Fruit fly (Drosophila melanogaster) whole organism, embryonic: Measurements from ENCODE around the gene CG5515.

Source experiments
- Blimp-1 ChIP-seq: fragments of 200-800 bp; sonication (Bioruptor generic); optimal IDR thresholded peaks from 3 replicates; lab custom pipeline; 2018; ENCODE audit warnings: missing biosample characterization, missing genetic modification characterization, mild to moderate bottlenecking, moderate library complexity, missing genetic modification reagents
- CG10565 ChIP-seq: fragments of 200-800 bp; sonication (Bioruptor generic); optimal IDR thresholded peaks from 3 replicates; lab custom pipeline; 2016; ENCODE audit warnings: missing biosample characterization, mild to moderate bottlenecking, missing genetic modification characterization
- CG11398 ChIP-seq: fragments of 200-800 bp; sonication (Bioruptor generic); optimal IDR thresholded peaks from 2 replicates; lab custom pipeline; 2016; ENCODE audit warnings: missing biosample characterization, missing genetic modification characterization
- CG12769 ChIP-seq: fragments of 200-800 bp; sonication (Bioruptor generic); optimal IDR thresholded peaks from 2 replicates; lab custom pipeline; 2019; ENCODE audit warnings: missing biosample characterization, mild to moderate bottlenecking, missing genetic modification characterization, moderate library complexity
- CG13123 ChIP-seq: fragments of 200-800 bp; sonication (Bioruptor generic); optimal IDR thresholded peaks from 2 replicates; lab custom pipeline; 2016; ENCODE audit warnings: missing biosample characterization, missing genetic modification characterization
- CG13287 ChIP-seq: fragments of 200-800 bp; sonication (Bioruptor generic); IDR thresholded peaks from 2 replicates; pipeline ENCODE4 v1.3.6; 2022; ENCODE audit warnings: missing biosample characterization, missing genetic modification characterization; ENCODE audit not compliant: partially characterized antibody
- CG13296 ChIP-seq: fragments of 200-800 bp; sonication (Bioruptor generic); optimal IDR thresholded peaks from 3 replicates; lab custom pipeline; 2018; ENCODE audit warnings: missing biosample characterization, mild to moderate bottlenecking, missing genetic modification characterization
- CG15011 ChIP-seq: fragments of 200-800 bp; sonication (Bioruptor generic); optimal IDR thresholded peaks from 3 replicates; lab custom pipeline; 2018; ENCODE audit warnings: missing biosample characterization, mild to moderate bottlenecking, missing genetic modification characterization
- CG1529 ChIP-seq: fragments of 200-800 bp; sonication (Bioruptor generic); optimal IDR thresholded peaks from 3 replicates; lab custom pipeline; 2018; ENCODE audit warnings: missing biosample characterization, missing genetic modification characterization
- CG1602 ChIP-seq: fragments of 200-800 bp; sonication (Bioruptor generic); optimal IDR thresholded peaks from 3 replicates; lab custom pipeline; 2016; ENCODE audit warnings: missing biosample characterization, missing genetic modification characterization
- CG2202 ChIP-seq: fragments of 200-800 bp; sonication (Bioruptor generic); optimal IDR thresholded peaks from 2 replicates; lab custom pipeline; 2018; ENCODE audit warnings: missing biosample characterization, mild to moderate bottlenecking, missing genetic modification characterization
- CG2875 ChIP-seq: fragments of 200-800 bp; sonication (Bioruptor generic); optimal IDR thresholded peaks from 2 replicates; lab custom pipeline; 2017; ENCODE audit warnings: missing biosample characterization, mild to moderate bottlenecking, missing genetic modification characterization, missing genetic modification reagents
- CG32772 ChIP-seq: fragments of 200-800 bp; sonication (Bioruptor generic); IDR thresholded peaks from 2 replicates; pipeline ENCODE4 v1.3.6; 2022; ENCODE audit warnings: missing biosample characterization, missing genetic modification characterization
- CG3995 ChIP-seq: fragments of 200-800 bp; sonication (Bioruptor generic); optimal IDR thresholded peaks from 3 replicates; lab custom pipeline; 2016; ENCODE audit warnings: missing biosample characterization, missing genetic modification characterization
- CG8290 ChIP-seq, 3 experiments: fragments of 200-800 bp; sonication (Bioruptor generic); optimal IDR thresholded peaks; 2 replicates each; lab custom pipeline; 2016 to 2019; ENCODE audit warnings: missing biosample characterization in 3 of 3, missing genetic modification characterization in 3 of 3, mild to moderate bottlenecking in 2 of 3, moderate library complexity in 1 of 3
- CG8388 ChIP-seq: fragments of 200-800 bp; sonication (Bioruptor generic); optimal IDR thresholded peaks from 2 replicates; lab custom pipeline; 2019; ENCODE audit warnings: missing biosample characterization, mild to moderate bottlenecking, missing genetic modification characterization, moderate library complexity
- Dll ChIP-seq: fragments of 200-800 bp; sonication (Bioruptor generic); IDR thresholded peaks from 4 replicates; pipeline ENCODE4 v1.3.6; 2022; ENCODE audit warnings: missing biosample characterization, missing genetic modification characterization; ENCODE audit not compliant: partially characterized antibody
- Doc2 ChIP-seq: fragments of 200-800 bp; sonication (Bioruptor generic); IDR thresholded peaks from 2 replicates; pipeline ENCODE4 v1.3.6; 2022; ENCODE audit warnings: missing biosample characterization, missing genetic modification characterization
- HLH4C ChIP-seq: fragments of 200-800 bp; sonication (Bioruptor generic); IDR thresholded peaks from 3 replicates; pipeline ENCODE4 v1.3.6; 2022; ENCODE audit warnings: missing biosample characterization, missing genetic modification characterization; ENCODE audit not compliant: partially characterized antibody
- HmgZ ChIP-seq: fragments of 200-800 bp; sonication (Bioruptor generic); optimal IDR thresholded peaks from 2 replicates; lab custom pipeline; 2018; ENCODE audit warnings: missing biosample characterization, mild to moderate bottlenecking, missing genetic modification characterization
- Meics ChIP-seq: fragments of 200-800 bp; sonication (Bioruptor generic); optimal IDR thresholded peaks from 2 replicates; lab custom pipeline; 2017; ENCODE audit warnings: missing biosample characterization, mild to moderate bottlenecking, missing genetic modification characterization
- Nf-YC ChIP-seq: fragments of 200-800 bp; optimal IDR thresholded peaks from 3 replicates; lab custom pipeline; 2019; ENCODE audit warnings: missing biosample characterization, mild to moderate bottlenecking, missing genetic modification characterization, moderate library complexity
- NfI ChIP-seq: fragments of 200-800 bp; sonication (Bioruptor generic); optimal IDR thresholded peaks from 3 replicates; lab custom pipeline; 2018; ENCODE audit warnings: missing biosample characterization, mild to moderate bottlenecking, missing genetic modification characterization, moderate library complexity
- Optix ChIP-seq: fragments of 200-800 bp; sonication (Bioruptor generic); IDR thresholded peaks from 3 replicates; pipeline ENCODE4 v1.3.6; 2022; ENCODE audit warnings: missing biosample characterization, missing genetic modification characterization
- Rx ChIP-seq: fragments of 200-800 bp; sonication (Bioruptor generic); IDR thresholded peaks from 2 replicates; pipeline ENCODE4 v1.3.6; 2022; ENCODE audit warnings: missing biosample characterization, missing genetic modification characterization
- Stat92E ChIP-seq, 3 experiments: fragments of >200 bp in 2 of 3; fragments of 200-800 bp in 1 of 3; sonication (Bioruptor generic) in 1 of 3; optimal IDR thresholded peaks; 2 replicates each; lab custom pipeline; 2017 to 2019; ENCODE audit warnings: missing biosample characterization in 3 of 3, missing genetic modification characterization in 3 of 3, mild to moderate bottlenecking in 1 of 3, moderate library complexity in 1 of 3
- Trl ChIP-seq, 3 experiments: fragments of >200 bp in 2 of 3; fragments of 200-800 bp in 1 of 3; sonication (Bioruptor generic) in 1 of 3; optimal IDR thresholded peaks; 2 replicates in 1 of 3; 3 replicates in 2 of 3; lab custom pipeline; 2016 to 2017; ENCODE audit warnings: missing biosample characterization in 1 of 3, missing genetic modification characterization in 1 of 3
- ase ChIP-seq: fragments of 200-800 bp; sonication (Bioruptor generic); IDR thresholded peaks from 3 replicates; pipeline ENCODE4 v1.3.6; 2022; ENCODE audit warnings: missing biosample characterization, missing genetic modification characterization
- ash1 ChIP-seq: fragments of 200-800 bp; sonication (Bioruptor generic); optimal IDR thresholded peaks from 2 replicates; lab custom pipeline; 2018; ENCODE audit warnings: missing biosample characterization, mild to moderate bottlenecking, missing genetic modification characterization
- cad ChIP-seq: fragments of >200 bp; optimal IDR thresholded peaks from 2 replicates; lab custom pipeline; 2017; ENCODE audit warnings: missing biosample characterization, missing genetic modification characterization
- dpn ChIP-seq, 2 experiments: fragments of 200-800 bp; sonication (Bioruptor generic); optimal IDR thresholded peaks; 3 replicates each; lab custom pipeline; 2016; ENCODE audit warnings: missing biosample characterization in 2 of 2, missing genetic modification characterization in 2 of 2
- esg ChIP-seq: fragments of 200-800 bp; sonication (Bioruptor generic); conservative IDR thresholded peaks from 2 replicates; pipeline ENCODE4 v1.3.6; 2022; ENCODE audit warnings: missing biosample characterization, missing genetic modification characterization
- fd102C ChIP-seq: fragments of 200-800 bp; sonication (Bioruptor generic); optimal IDR thresholded peaks from 2 replicates; lab custom pipeline; 2018; ENCODE audit warnings: missing biosample characterization, mild to moderate bottlenecking, missing genetic modification characterization, moderate library complexity
- fd3F ChIP-seq: fragments of 200-800 bp; sonication (Bioruptor generic); optimal IDR thresholded peaks from 2 replicates; lab custom pipeline; 2018; ENCODE audit warnings: missing biosample characterization, mild to moderate bottlenecking, missing genetic modification characterization, moderate library complexity
- gcm2 ChIP-seq: fragments of 200-800 bp; sonication (Bioruptor generic); optimal IDR thresholded peaks from 2 replicates; lab custom pipeline; 2016; ENCODE audit warnings: missing biosample characterization, missing genetic modification characterization
- gfzf ChIP-seq: fragments of 200-800 bp; sonication (Bioruptor generic); optimal IDR thresholded peaks from 2 replicates; lab custom pipeline; 2016; ENCODE audit warnings: missing biosample characterization, mild to moderate bottlenecking, missing genetic modification characterization, moderate library complexity
- ham ChIP-seq: fragments of 200-800 bp; sonication (Bioruptor generic); IDR thresholded peaks from 2 replicates; pipeline ENCODE4 v1.3.6; 2022; ENCODE audit warnings: missing biosample characterization, missing genetic modification characterization
- jigr1 ChIP-seq: fragments of 200-800 bp; sonication (Bioruptor generic); IDR thresholded peaks from 3 replicates; pipeline ENCODE4 v1.3.6; 2022; ENCODE audit warnings: missing biosample characterization, missing genetic modification characterization
- mirr ChIP-seq: fragments of 200-800 bp; sonication (Bioruptor generic); optimal IDR thresholded peaks from 3 replicates; lab custom pipeline; 2018; ENCODE audit warnings: missing biosample characterization, mild to moderate bottlenecking, missing genetic modification characterization
- onecut ChIP-seq: fragments of 200-800 bp; sonication (Bioruptor generic); IDR thresholded peaks from 2 replicates; pipeline ENCODE4 v1.3.6; 2022; ENCODE audit warnings: missing biosample characterization, missing genetic modification characterization
- pita ChIP-seq: fragments of 200-800 bp; sonication (Bioruptor generic); optimal IDR thresholded peaks from 2 replicates; lab custom pipeline; 2017; ENCODE audit warnings: missing biosample characterization, mild to moderate bottlenecking, missing genetic modification characterization
- pros ChIP-seq: fragments of 200-800 bp; sonication (Bioruptor generic); optimal IDR thresholded peaks from 3 replicates; lab custom pipeline; 2019; ENCODE audit warnings: missing biosample characterization, mild to moderate bottlenecking, missing genetic modification characterization, moderate library complexity
- pum ChIP-seq: fragments of 200-800 bp; sonication (Bioruptor generic); optimal IDR thresholded peaks from 2 replicates; lab custom pipeline; 2016; ENCODE audit warnings: missing biosample characterization, missing genetic modification characterization
- vfl ChIP-seq: fragments of 200-800 bp; sonication (Bioruptor generic); optimal IDR thresholded peaks from 2 replicates; lab custom pipeline; 2016; ENCODE audit warnings: missing biosample characterization, missing genetic modification characterization
- vvl ChIP-seq: fragments of 200-800 bp; sonication (Bioruptor generic); IDR thresholded peaks from 2 replicates; pipeline ENCODE4 v1.3.6; 2022; ENCODE audit warnings: missing biosample characterization, missing genetic modification characterization
- z ChIP-seq: fragments of 200-800 bp; sonication (Bioruptor generic); IDR thresholded peaks from 3 replicates; pipeline ENCODE4 v1.3.6; 2022; ENCODE audit warnings: missing biosample characterization, missing genetic modification characterization
- zen2 ChIP-seq: fragments of 200-800 bp; sonication (Bioruptor generic); IDR thresholded peaks from 3 replicates; pipeline ENCODE4 v1.3.6; 2022; ENCODE audit warnings: missing biosample characterization, missing genetic modification characterization; ENCODE audit not compliant: partially characterized antibody

The CG5515 gene

DNA sequence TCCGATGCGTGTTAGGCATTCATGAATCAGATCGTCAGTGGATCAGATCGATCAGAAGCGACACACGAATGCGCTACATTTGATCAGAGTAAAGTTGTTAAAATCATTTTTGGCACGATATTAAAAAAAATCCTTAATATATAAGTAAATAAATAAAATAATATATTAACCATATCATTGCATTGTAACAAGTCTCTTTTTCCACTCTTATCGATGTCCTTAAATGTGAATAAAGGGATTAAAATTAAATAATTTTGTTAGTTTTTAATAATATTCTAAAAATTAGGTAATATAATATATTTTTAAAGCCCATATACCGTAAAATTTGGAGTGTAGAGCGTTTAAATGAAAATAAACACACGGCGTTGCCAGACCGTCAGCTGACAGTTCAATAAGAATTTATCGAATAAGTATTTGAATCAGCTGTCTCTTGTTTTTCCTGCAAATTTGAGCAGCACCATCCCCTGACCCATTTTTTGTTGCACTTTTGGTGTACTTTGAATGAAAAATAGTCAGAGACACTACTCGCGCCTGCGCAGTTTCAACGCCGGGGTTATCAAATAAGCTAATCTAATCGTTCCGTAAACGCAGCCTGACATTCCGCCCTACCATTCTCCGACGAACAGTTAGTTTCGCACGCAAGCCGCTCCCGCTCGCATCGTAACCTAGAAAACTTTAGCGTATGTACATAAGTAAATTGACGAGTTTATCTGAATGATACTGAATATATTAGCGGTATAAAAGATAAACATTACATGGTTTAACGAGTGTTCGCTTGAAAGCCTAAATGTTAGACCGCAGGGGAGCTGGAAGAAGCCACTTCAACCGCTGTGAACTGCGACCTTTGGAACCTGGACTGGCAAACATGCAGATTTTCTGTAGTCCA lies 36.5 kb downstream of the CG5515 start, which contains the start of the genes p38a and CG6178 (continued):
- TF ChIP-seq CG8388 (peak; percentile 97), CG13123 (GFP tag; lab: Kevin White, UChicago) (peak; percentile 80), CG11398 (GFP tag; lab: Kevin White, UChicago) (peak; percentile 1), CG13296 (GFP tag; lab: Kevin White, UChicago) (peak; percentile 98), CG2875 (peak; percentile 89), Doc2 (GFP tag; lab: Robert Waterston, UW) (peak; percentile 89), pros (GFP tag; lab: Kevin White, UChicago) (no peak), HLH4C (GFP tag; lab: Robert Waterston, UW) (no peak), dpn (GFP tag; optimal IDR thresholded peaks at IDR 0.05; lab: Kevin White, UChicago) (peak; percentile 51 to 94), fd3F (peak; percentile 98), HmgZ (peak; percentile 91), Trl (optimal IDR thresholded peaks at IDR 0.05; lab: Kevin White, UChicago) (no peak), Trl (GFP tag; optimal IDR thresholded peaks at IDR 0.05; lab: Kevin White, UChicago) (peak; percentile 15), CG2202 (peak; percentile 88), jigr1 (GFP tag; lab: Robert Waterston, UW) (peak; percentile 91; the same call in 2 of the 3 replicates), ase (GFP tag; lab: Robert Waterston, UW) (peak; percentile 96), pum (GFP tag; lab: Kevin White, UChicago) (peak; percentile 35), cad (GFP tag; lab: Kevin White, UChicago) (no peak), pita (GFP tag; lab: Kevin White, UChicago) (no peak), ash1 (GFP tag; lab: Kevin White, UChicago) (peak; percentile 48), Blimp-1 (GFP tag; lab: Kevin White, UChicago) (peak; percentile 96), CG10565 (GFP tag; lab: Kevin White, UChicago) (peak; percentile 45), Dll (GFP tag; lab: Robert Waterston, UW) (no peak), Rx (peak; percentile 88), vvl (GFP tag; lab: Robert Waterston, UW) (peak; percentile 97), fd102C (GFP tag; lab: Kevin White, UChicago) (peak; percentile 52), CG1602 (GFP tag; lab: Kevin White, UChicago) (peak; percentile 93), CG12769 (tag; lab: Kevin White, UChicago) (peak; percentile 16), CG13287 (GFP tag; lab: Robert Waterston, UW) (no peak), onecut (GFP tag; lab: Robert Waterston, UW) (peak; percentile 81), CG8290 (GFP tag; optimal IDR thresholded peaks at IDR 0.05; lab: Kevin White, UChicago) (peak; percentile 50), CG8290 (tag; optimal IDR thresholded peaks at IDR 0.05; lab: Kevin White, UChicago) (no peak), esg (GFP tag; lab: Robert Waterston, UW) (peak; percentile 97), NfI (GFP tag; lab: Kevin White, UChicago) (peak; percentile 98), gcm2 (GFP tag; lab: Kevin White, UChicago) (no peak), Stat92E (GFP tag; optimal IDR thresholded peaks at IDR 0.05; lab: Kevin White, UChicago) (peak in 1 of 3 experiments; percentile 76), CG1529 (GFP tag; lab: Kevin White, UChicago) (peak; percentile 80), Nf-YC (peak; percentile 93), CG32772 (GFP tag; lab: Robert Waterston, UW) (peak; percentile 97), vfl (GFP tag; lab: Kevin White, UChicago) (peak; percentile 62), Meics (peak; percentile 98), gfzf (GFP tag; lab: Kevin White, UChicago) (no peak), ham (GFP tag; lab: Robert Waterston, UW) (peak; percentile 90), CG15011 (GFP tag; lab: Kevin White, UChicago) (peak; percentile 78), Optix (peak; percentile 90), mirr (peak; percentile 84), zen2 (GFP tag; lab: Robert Waterston, UW) (no peak), z (GFP tag; lab: Robert Waterston, UW) (peak; percentile 43; the same call in 1 of the 3 replicates), CG3995 (GFP tag; lab: Kevin White, UChicago) (peak; percentile 39)
